Fruit fly (Drosophila melanogaster): Measurements from ENCODE around the gene Brd7-9.
A peak's percentile ranks its signal among the peaks of the same experiment; 100 is the strongest.

Gene Brd7-9

dm6 chr2L:7782788-7783401, at the start of gene Brd7-9:
Gene Brd7-9, plus strand, starts transcription at chr2L:7782865.
- peak; percentile 50 for TF ChIP-seq spab (GFP tag; optimal IDR thresholded peaks at IDR 0.05)
- TF ChIP-seq CG6854 (GFP tag; optimal IDR thresholded peaks at IDR 0.05) = no peak
- peak; percentile 70 for TF ChIP-seq cyc (GFP tag; optimal IDR thresholded peaks at IDR 0.05)
- TF ChIP-seq fd85E (GFP tag; optimal IDR thresholded peaks at IDR 0.05) = peak; percentile 58
- TF ChIP-seq CG7368 (GFP tag; optimal IDR thresholded peaks at IDR 0.05) = peak; percentile 73
- peak; percentile 71 for TF ChIP-seq lz (GFP tag; optimal IDR thresholded peaks at IDR 0.05)
- TF ChIP-seq CG3032 (tag; optimal IDR thresholded peaks at IDR 0.05) = peak; percentile 62
- TF ChIP-seq svp (GFP tag) = peak; percentile 85
- TF ChIP-seq CG34406 (GFP tag; optimal IDR thresholded peaks at IDR 0.05) = peak; percentile 67
- peak; percentile 94 for TF ChIP-seq Eip78C (GFP tag)
- peak; percentile 75 for TF ChIP-seq Hr4 (GFP tag; optimal IDR thresholded peaks at IDR 0.05)
- TF ChIP-seq Met (GFP tag; optimal IDR thresholded peaks at IDR 0.05) = peak; percentile 86
- peak; percentile 90 for TF ChIP-seq CG6163 (GFP tag; IDR thresholded peaks at IDR 0.05)
- TF ChIP-seq CG6276 (GFP tag; optimal IDR thresholded peaks at IDR 0.05) = no peak
- TF ChIP-seq CG1621 (tag; optimal IDR thresholded peaks at IDR 0.05) = peak; percentile 36
- TF ChIP-seq CG9139 (GFP tag; optimal IDR thresholded peaks at IDR 0.05) = no peak
- peak; percentile 3 for TF ChIP-seq CG4318 (GFP tag; optimal IDR thresholded peaks at IDR 0.05)
- TF ChIP-seq fkh (GFP tag; optimal IDR thresholded peaks at IDR 0.05) = no peak
- peak; percentile 71 for TF ChIP-seq acj6 (GFP tag; optimal IDR thresholded peaks at IDR 0.05)
- TF ChIP-seq Sox102F (GFP tag; optimal IDR thresholded peaks at IDR 0.05) = peak; percentile 81
- TF ChIP-seq salr (GFP tag; optimal IDR thresholded peaks at IDR 0.05) = peak in 1 of 2 experiments; percentile 28
- peak; percentile 76 for TF ChIP-seq Smox (GFP tag; optimal IDR thresholded peaks at IDR 0.05)
- peak; percentile 31 for TF ChIP-seq Ets21C (GFP tag; optimal IDR thresholded peaks at IDR 0.05)
- TF ChIP-seq dac (GFP tag; optimal IDR thresholded peaks at IDR 0.05) = no peak
- TF ChIP-seq CG8119 (GFP tag; IDR thresholded peaks at IDR 0.05) = peak; percentile 91
- TF ChIP-seq Sox15 (GFP tag; optimal IDR thresholded peaks at IDR 0.05) = peak; percentile 28
- peak; percentile 19 for TF ChIP-seq Eip93F (GFP tag; optimal IDR thresholded peaks at IDR 0.05)
- TF ChIP-seq Hr38 (GFP tag; optimal IDR thresholded peaks at IDR 0.05) = no peak
- no peak for TF ChIP-seq Blimp-1 (GFP tag; optimal IDR thresholded peaks at IDR 0.05)
- TF ChIP-seq Lpt (GFP tag; optimal IDR thresholded peaks at IDR 0.05) = peak; percentile 50
- peak; percentile 75 for TF ChIP-seq achi (GFP tag; optimal IDR thresholded peaks at IDR 0.05)
- peak; percentile 77 for TF ChIP-seq CG32006 (GFP tag; optimal IDR thresholded peaks at IDR 0.05)
- peak; percentile 87 for TF ChIP-seq net (GFP tag; optimal IDR thresholded peaks at IDR 0.05)
- no peak for TF ChIP-seq ss (GFP tag; optimal IDR thresholded peaks at IDR 0.05)
- TF ChIP-seq CG16779 (tag; optimal IDR thresholded peaks at IDR 0.05) = peak; percentile 50
- peak; percentile 93 for TF ChIP-seq CG15336 (GFP tag; IDR thresholded peaks at IDR 0.05)
- peak; percentile 40 for TF ChIP-seq CG11902 (GFP tag; optimal IDR thresholded peaks at IDR 0.05)
- peak; percentile 67 for TF ChIP-seq CG6792 (GFP tag; optimal IDR thresholded peaks at IDR 0.05)
- TF ChIP-seq dsx (GFP tag; optimal IDR thresholded peaks at IDR 0.05; ENCODE audit: poor library complexity, severe bottlenecking) = no peak
- peak; percentile 69 for TF ChIP-seq Eip75B (GFP tag; optimal IDR thresholded peaks at IDR 0.05)
- TF ChIP-seq vri (GFP tag; optimal IDR thresholded peaks at IDR 0.05) = no peak
- peak; percentile 66 for TF ChIP-seq CG8632 (GFP tag; optimal IDR thresholded peaks at IDR 0.05)
- TF ChIP-seq eg (GFP tag; IDR thresholded peaks at IDR 0.05) = peak; percentile 92
- peak; percentile 66 for TF ChIP-seq CG11762 (GFP tag; optimal IDR thresholded peaks at IDR 0.05; ENCODE audit: insufficient read depth)
- TF ChIP-seq topi (GFP tag; optimal IDR thresholded peaks at IDR 0.05) = peak; percentile 77
- peak; percentile 58 for TF ChIP-seq Hr39 (GFP tag; optimal IDR thresholded peaks at IDR 0.05)
- peak; percentile 70 for TF ChIP-seq CG31627 (GFP tag; optimal IDR thresholded peaks at IDR 0.05)
- peak; percentile 73 for TF ChIP-seq CG11294 (GFP tag; IDR thresholded peaks at IDR 0.05)
- TF ChIP-seq Sox14 (GFP tag; optimal IDR thresholded peaks at IDR 0.05) = peak; percentile 74
- peak; percentile 18 for TF ChIP-seq CG8319 (GFP tag; optimal IDR thresholded peaks at IDR 0.05)
- TF ChIP-seq CG10631 (GFP tag; optimal IDR thresholded peaks at IDR 0.05) = peak; percentile 61
- TF ChIP-seq CG3919 (GFP tag; optimal IDR thresholded peaks at IDR 0.05) = peak; percentile 85

Data from whole organism, prepupa.